Fruit fly (Drosophila melanogaster) whole organism, embryonic: Measurements from ENCODE around the gene Iyd.

Experiments used
- Adf1 ChIP-seq: fragments of 200-800 bp; sonication (Bioruptor generic); IDR thresholded peaks from 2 replicates; pipeline ENCODE4 v1.3.6; 2022; ENCODE audit warnings: missing biosample characterization, missing genetic modification characterization
- Awh ChIP-seq: fragments of 200-800 bp; sonication (Bioruptor generic); IDR thresholded peaks from 2 replicates; pipeline ENCODE4, ENCODE4 v1.3.6; 2022; ENCODE audit warnings: missing biosample characterization, missing genetic modification characterization
- B-H2 ChIP-seq: fragments of 200-800 bp; sonication (Bioruptor generic); optimal IDR thresholded peaks from 2 replicates; lab custom pipeline; 2018; ENCODE audit warnings: missing biosample characterization, mild to moderate bottlenecking, missing genetic modification characterization
- Bgb ChIP-seq: fragments of 200-800 bp; sonication (Bioruptor generic); IDR thresholded peaks from 2 replicates; pipeline ENCODE4 v1.3.6; 2022; ENCODE audit warnings: missing biosample characterization, missing genetic modification characterization; ENCODE audit not compliant: partially characterized antibody
- CG10321 ChIP-seq: fragments of 200-800 bp; sonication (Bioruptor generic); IDR thresholded peaks from 2 replicates; pipeline ENCODE4 v1.3.6; 2022; ENCODE audit warnings: missing biosample characterization, missing genetic modification characterization
- CG11504 ChIP-seq: fragments of 200-800 bp; sonication (Bioruptor generic); optimal IDR thresholded peaks from 3 replicates; lab custom pipeline; 2019; ENCODE audit warnings: missing biosample characterization, mild to moderate bottlenecking, missing genetic modification characterization, moderate library complexity
- CG11695 ChIP-seq: fragments of 200-800 bp; sonication (Bioruptor generic); IDR thresholded peaks from 3 replicates; pipeline ENCODE4 v1.3.6; 2022; ENCODE audit warnings: missing biosample characterization, missing genetic modification characterization
- CG12071 ChIP-seq: fragments of 200-800 bp; sonication (Bioruptor generic); optimal IDR thresholded peaks from 3 replicates; lab custom pipeline; 2018; ENCODE audit warnings: missing biosample characterization, mild to moderate bottlenecking, missing genetic modification characterization
- CG12155 ChIP-seq: fragments of 200-800 bp; sonication (Bioruptor generic); optimal IDR thresholded peaks from 3 replicates; lab custom pipeline; 2016; ENCODE audit warnings: missing biosample characterization, missing genetic modification characterization
- CG13775 ChIP-seq: fragments of 200-800 bp; sonication (Bioruptor generic); optimal IDR thresholded peaks from 3 replicates; lab custom pipeline; 2017; ENCODE audit warnings: missing biosample characterization, mild to moderate bottlenecking, missing genetic modification characterization
- CG17829 ChIP-seq: fragments of 200-800 bp; optimal IDR thresholded peaks from 2 replicates; lab custom pipeline; 2019; ENCODE audit warnings: missing biosample characterization, mild to moderate bottlenecking, missing genetic modification characterization, moderate library complexity
- CG1832 ChIP-seq: fragments of 200-800 bp; sonication (Bioruptor generic); optimal IDR thresholded peaks from 2 replicates; lab custom pipeline; 2017; ENCODE audit warnings: missing biosample characterization, mild to moderate bottlenecking, missing genetic modification characterization, inconsistent platforms
- CG2116 ChIP-seq: fragments of 200-800 bp; sonication (Bioruptor generic); optimal IDR thresholded peaks from 3 replicates; lab custom pipeline; 2018; ENCODE audit warnings: missing biosample characterization, mild to moderate bottlenecking, missing genetic modification characterization
- CG2129 ChIP-seq: fragments of 200-800 bp; sonication (Bioruptor generic); IDR thresholded peaks from 2 replicates; pipeline ENCODE4 v1.3.6; 2022; ENCODE audit warnings: missing biosample characterization, missing genetic modification characterization; ENCODE audit not compliant: partially characterized antibody
- CG2889 ChIP-seq: fragments of 200-800 bp; sonication (Bioruptor generic); IDR thresholded peaks from 3 replicates; pipeline ENCODE4 v1.3.6; 2022; ENCODE audit warnings: missing biosample characterization, missing genetic modification characterization
- CG32767 ChIP-seq: fragments of 200-800 bp; sonication (Bioruptor generic); IDR thresholded peaks from 2 replicates; pipeline ENCODE4 v1.3.6; 2022; ENCODE audit warnings: missing biosample characterization, missing genetic modification characterization
- CG42726 ChIP-seq: fragments of 200-800 bp; sonication (Bioruptor generic); IDR thresholded peaks from 2 replicates; pipeline ENCODE4 v1.3.6; 2022; ENCODE audit warnings: missing biosample characterization, missing genetic modification characterization; ENCODE audit not compliant: partially characterized antibody
- CG4707 ChIP-seq: fragments of 200-800 bp; sonication (Bioruptor generic); optimal IDR thresholded peaks from 2 replicates; lab custom pipeline; 2018; ENCODE audit warnings: missing biosample characterization, mild to moderate bottlenecking, missing genetic modification characterization, moderate library complexity
- CG6272 ChIP-seq: fragments of 200-800 bp; sonication (Bioruptor generic); IDR thresholded peaks from 2 replicates; pipeline ENCODE4 v1.3.6; 2022; ENCODE audit warnings: missing biosample characterization, missing genetic modification characterization
- CG7987 ChIP-seq: fragments of 200-800 bp; sonication (Bioruptor generic); optimal IDR thresholded peaks from 2 replicates; lab custom pipeline; 2018; ENCODE audit warnings: missing biosample characterization, mild to moderate bottlenecking, missing genetic modification characterization, moderate library complexity
- ERR ChIP-seq: fragments of 200-800 bp; sonication (Bioruptor generic); optimal IDR thresholded peaks from 2 replicates; lab custom pipeline; 2016; ENCODE audit warnings: missing biosample characterization, missing genetic modification characterization
- Ets97D ChIP-seq: fragments of 200-800 bp; sonication (Bioruptor generic); optimal IDR thresholded peaks from 3 replicates; lab custom pipeline; 2016; ENCODE audit warnings: missing biosample characterization, missing genetic modification characterization
- Fer3 ChIP-seq: fragments of 200-800 bp; sonication (Bioruptor generic); optimal IDR thresholded peaks from 2 replicates; lab custom pipeline; 2018; ENCODE audit warnings: missing biosample characterization, mild to moderate bottlenecking, missing genetic modification characterization, moderate library complexity
- Mes4 ChIP-seq: fragments of 200-800 bp; sonication (Bioruptor generic); optimal IDR thresholded peaks from 2 replicates; lab custom pipeline; 2016; ENCODE audit warnings: missing biosample characterization, missing genetic modification characterization
- Opbp ChIP-seq: fragments of 200-800 bp; sonication (Bioruptor generic); IDR thresholded peaks from 3 replicates; pipeline ENCODE4 v1.3.6; 2022; ENCODE audit warnings: missing biosample characterization, missing genetic modification characterization; ENCODE audit not compliant: partially characterized antibody
- Pdp1 ChIP-seq, 2 experiments: fragments of 200-800 bp; sonication (Bioruptor generic); optimal IDR thresholded peaks; 3 replicates each; lab custom pipeline; 2016; ENCODE audit warnings: missing biosample characterization in 2 of 2, missing genetic modification characterization in 2 of 2, mild to moderate bottlenecking in 1 of 2, moderate library complexity in 1 of 2
- Six4 ChIP-seq: fragments of 200-800 bp; sonication (Bioruptor generic); optimal IDR thresholded peaks from 2 replicates; lab custom pipeline; 2016; ENCODE audit warnings: missing biosample characterization, missing genetic modification characterization
- Sry-β ChIP-seq: fragments of 200-800 bp; sonication (Bioruptor generic); optimal IDR thresholded peaks from 2 replicates; lab custom pipeline; 2018; ENCODE audit warnings: missing biosample characterization, mild to moderate bottlenecking, missing genetic modification characterization, moderate library complexity
- Ssrp ChIP-seq: fragments of 200-800 bp; sonication (Bioruptor generic); optimal IDR thresholded peaks from 2 replicates; lab custom pipeline; 2018; ENCODE audit warnings: missing biosample characterization, mild to moderate bottlenecking, missing genetic modification characterization, moderate library complexity
- bbx ChIP-seq: fragments of 200-800 bp; sonication (Bioruptor generic); IDR thresholded peaks from 2 replicates; pipeline ENCODE4 v1.3.6; 2022; ENCODE audit warnings: missing biosample characterization, missing genetic modification characterization; ENCODE audit not compliant: partially characterized antibody
- cas ChIP-seq: fragments of 200-800 bp; sonication (Bioruptor generic); IDR thresholded peaks from 2 replicates; pipeline ENCODE4 v1.3.6; 2022; ENCODE audit warnings: missing biosample characterization, missing genetic modification characterization
- caup ChIP-seq: fragments of 200-800 bp; sonication (Bioruptor generic); optimal IDR thresholded peaks from 3 replicates; lab custom pipeline; 2017; ENCODE audit warnings: missing biosample characterization, mild to moderate bottlenecking, missing genetic modification characterization, moderate library complexity; ENCODE audit not compliant: severe bottlenecking
- chif ChIP-seq, 2 experiments: fragments of 200-800 bp; sonication (Bioruptor generic); optimal IDR thresholded peaks; 3 replicates each; lab custom pipeline; 2016; ENCODE audit warnings: missing biosample characterization in 2 of 2, missing genetic modification characterization in 2 of 2
- fd102C ChIP-seq: fragments of 200-800 bp; sonication (Bioruptor generic); optimal IDR thresholded peaks from 2 replicates; lab custom pipeline; 2018; ENCODE audit warnings: missing biosample characterization, mild to moderate bottlenecking, missing genetic modification characterization, moderate library complexity
- fd64A ChIP-seq: fragments of 200-800 bp; sonication (Bioruptor generic); optimal IDR thresholded peaks from 3 replicates; lab custom pipeline; 2018; ENCODE audit warnings: missing biosample characterization, mild to moderate bottlenecking, missing genetic modification characterization
- fu2 ChIP-seq: fragments of 200-800 bp; sonication (Bioruptor generic); optimal IDR thresholded peaks from 2 replicates; lab custom pipeline; 2016; ENCODE audit warnings: missing biosample characterization, missing genetic modification characterization
- gce ChIP-seq: fragments of 200-800 bp; sonication (Bioruptor generic); IDR thresholded peaks from 3 replicates; pipeline ENCODE4 v1.3.6; 2022; ENCODE audit warnings: missing biosample characterization, missing genetic modification characterization
- h ChIP-seq: fragments of >200 bp; optimal IDR thresholded peaks from 2 replicates; lab custom pipeline; 2017
- inv ChIP-seq: fragments of 200-800 bp; sonication (Bioruptor generic); IDR thresholded peaks from 2 replicates; pipeline ENCODE4 v1.3.6; 2022; ENCODE audit warnings: missing biosample characterization, missing genetic modification characterization; ENCODE audit not compliant: partially characterized antibody
- jigr1 ChIP-seq: fragments of 200-800 bp; sonication (Bioruptor generic); IDR thresholded peaks from 3 replicates; pipeline ENCODE4 v1.3.6; 2022; ENCODE audit warnings: missing biosample characterization, missing genetic modification characterization
- luna ChIP-seq: fragments of 200-800 bp; sonication (Bioruptor generic); optimal IDR thresholded peaks from 2 replicates; lab custom pipeline; 2016; ENCODE audit warnings: missing biosample characterization, missing genetic modification characterization
- nerfin-1 ChIP-seq: fragments of 200-800 bp; sonication (Bioruptor generic); optimal IDR thresholded peaks from 3 replicates; lab custom pipeline; 2019; ENCODE audit warnings: missing biosample characterization, mild to moderate bottlenecking, missing genetic modification characterization, moderate library complexity
- org-1 ChIP-seq: fragments of 200-800 bp; sonication (Bioruptor generic); optimal IDR thresholded peaks from 2 replicates; lab custom pipeline; 2017; ENCODE audit warnings: missing biosample characterization, missing genetic modification characterization
- phol ChIP-seq: fragments of 200-800 bp; sonication (Bioruptor generic); optimal IDR thresholded peaks from 3 replicates; lab custom pipeline; 2018; ENCODE audit warnings: missing biosample characterization, mild to moderate bottlenecking, missing genetic modification characterization, moderate library complexity
- pum ChIP-seq: fragments of 200-800 bp; sonication (Bioruptor generic); optimal IDR thresholded peaks from 2 replicates; lab custom pipeline; 2016; ENCODE audit warnings: missing biosample characterization, missing genetic modification characterization
- trem ChIP-seq: fragments of 200-800 bp; optimal IDR thresholded peaks from 3 replicates; lab custom pipeline; 2019; ENCODE audit warnings: missing biosample characterization, mild to moderate bottlenecking, missing genetic modification characterization, moderate library complexity
- unc-4 ChIP-seq: fragments of 200-800 bp; sonication (Bioruptor generic); IDR thresholded peaks from 2 replicates; pipeline ENCODE4 v1.3.6; 2022; ENCODE audit warnings: missing biosample characterization, missing genetic modification characterization; ENCODE audit not compliant: partially characterized antibody
- z ChIP-seq: fragments of 200-800 bp; sonication (Bioruptor generic); IDR thresholded peaks from 3 replicates; pipeline ENCODE4 v1.3.6; 2022; ENCODE audit warnings: missing biosample characterization, missing genetic modification characterization
- zen2 ChIP-seq: fragments of 200-800 bp; sonication (Bioruptor generic); IDR thresholded peaks from 3 replicates; pipeline ENCODE4 v1.3.6; 2022; ENCODE audit warnings: missing biosample characterization, missing genetic modification characterization; ENCODE audit not compliant: partially characterized antibody
- zfh2 ChIP-seq: fragments of 200-800 bp; sonication (Bioruptor generic); optimal IDR thresholded peaks from 2 replicates; lab custom pipeline; 2016; ENCODE audit warnings: missing biosample characterization, missing genetic modification characterization

The Iyd gene

dm6 chr3L:11119901-11120418, 23.9 kb upstream of the Iyd start (continued):
- TF ChIP-seq unc-4 (GFP tag; lab: Robert Waterston, UW) (no peak), zfh2 (GFP tag; lab: Kevin White, UChicago) (no peak), CG2889 (GFP tag; lab: Robert Waterston, UW) (no peak), CG7987 (peak; percentile 22), B-H2 (GFP tag; lab: Kevin White, UChicago) (peak; percentile 54), CG11504 (tag; lab: Kevin White, UChicago) (no peak), zen2 (no peak), z (GFP tag; lab: Robert Waterston, UW) (peak; percentile 40; the same call in 1 of the 3 replicates), CG32767 (no peak), Fer3 (no peak), Ssrp (tag; lab: Kevin White, UChicago) (no peak), gce (GFP tag; lab: Robert Waterston, UW) (no peak), cas (GFP tag; lab: Robert Waterston, UW) (no peak), Bgb (GFP tag; lab: Robert Waterston, UW) (no peak; the same call in 1 of the 2 replicates), luna (GFP tag; lab: Kevin White, UChicago) (no peak), chif (GFP tag; optimal IDR thresholded peaks at IDR 0.05; lab: Kevin White, UChicago) (no peak), fu2 (GFP tag; lab: Kevin White, UChicago) (no peak), trem (tag; lab: Kevin White, UChicago) (no peak), fd64A (GFP tag; lab: Kevin White, UChicago) (peak; percentile 81), CG13775 (GFP tag; lab: Kevin White, UChicago) (no peak), pum (GFP tag; lab: Kevin White, UChicago) (no peak), org-1 (peak; percentile 66), bbx (GFP tag; lab: Robert Waterston, UW) (no peak), Six4 (GFP tag; lab: Kevin White, UChicago) (no peak), CG10321 (GFP tag; lab: Robert Waterston, UW) (no peak), Sry-β (GFP tag; lab: Kevin White, UChicago) (no peak), CG4707 (GFP tag; lab: Kevin White, UChicago) (peak; percentile 3), Mes4 (GFP tag; lab: Kevin White, UChicago) (no peak), Awh (no peak; the same call in 1 of the 2 replicates), nerfin-1 (tag; lab: Kevin White, UChicago) (peak; percentile 83), caup (GFP tag; lab: Kevin White, UChicago) (peak; percentile 70), CG12155 (GFP tag; lab: Kevin White, UChicago) (peak; percentile 46), CG12071 (peak; percentile 68), h (lab: Kevin White, UChicago) (no peak), fd102C (no peak), Ets97D (GFP tag; lab: Kevin White, UChicago) (no peak), CG2116 (GFP tag; lab: Kevin White, UChicago) (no peak), Opbp (GFP tag; lab: Robert Waterston, UW) (no peak), inv (no peak), Pdp1 (GFP tag; optimal IDR thresholded peaks at IDR 0.05; lab: Kevin White, UChicago) (peak in 1 of 2 experiments; percentile 100), ERR (GFP tag; lab: Kevin White, UChicago) (no peak), CG11695 (GFP tag; lab: Robert Waterston, UW) (0 out of 3 replicates have a peak, but pooled peaks have one; percentile 14), CG17829 (tag; lab: Kevin White, UChicago) (no peak), phol (tag; lab: Kevin White, UChicago) (no peak), CG42726 (GFP tag; lab: Robert Waterston, UW) (no peak), jigr1 (GFP tag; lab: Robert Waterston, UW) (no peak), CG1832 (GFP tag; lab: Kevin White, UChicago) (no peak), CG2129 (GFP tag; lab: Robert Waterston, UW) (no peak), Adf1 (GFP tag; lab: Robert Waterston, UW) (no peak; the same call in 1 of the 2 replicates), CG6272 (GFP tag; lab: Robert Waterston, UW) (no peak)
